Fruit fly (Drosophila melanogaster) whole organism, embryonic: ENCODE results near the gene msn.

Source experiments
- Ada2b ChIP-seq: fragments of 200-800 bp; sonication (Bioruptor generic); IDR thresholded peaks from 2 replicates; pipeline ENCODE4 v1.3.6; 2022; ENCODE audit warnings: missing biosample characterization, missing genetic modification characterization
- Antp ChIP-seq: fragments of 200-800 bp; sonication (Bioruptor generic); optimal IDR thresholded peaks from 3 replicates; lab custom pipeline; 2016; ENCODE audit warnings: missing biosample characterization, missing genetic modification characterization
- Asciz ChIP-seq: fragments of 200-800 bp; sonication (Bioruptor generic); optimal IDR thresholded peaks from 2 replicates; lab custom pipeline; 2017; ENCODE audit warnings: missing biosample characterization, mild to moderate bottlenecking, missing genetic modification characterization, missing genetic modification reagents
- CG10654 ChIP-seq: fragments of 200-800 bp; sonication (Bioruptor generic); optimal IDR thresholded peaks from 2 replicates; lab custom pipeline; 2016; ENCODE audit warnings: missing biosample characterization, missing genetic modification characterization
- CG10979 ChIP-seq: fragments of 200-800 bp; sonication (Bioruptor generic); optimal IDR thresholded peaks from 2 replicates; lab custom pipeline; 2018; ENCODE audit warnings: missing biosample characterization, mild to moderate bottlenecking, missing genetic modification characterization, moderate library complexity
- CG11398 ChIP-seq: fragments of 200-800 bp; sonication (Bioruptor generic); optimal IDR thresholded peaks from 2 replicates; lab custom pipeline; 2016; ENCODE audit warnings: missing biosample characterization, missing genetic modification characterization
- CG12155 ChIP-seq: fragments of 200-800 bp; sonication (Bioruptor generic); optimal IDR thresholded peaks from 3 replicates; lab custom pipeline; 2016; ENCODE audit warnings: missing biosample characterization, missing genetic modification characterization
- CG13424 ChIP-seq: fragments of 200-800 bp; sonication (Bioruptor generic); optimal IDR thresholded peaks from 2 replicates; lab custom pipeline; 2019; ENCODE audit warnings: missing biosample characterization, mild to moderate bottlenecking, missing genetic modification characterization, moderate library complexity
- CG13775 ChIP-seq: fragments of 200-800 bp; sonication (Bioruptor generic); optimal IDR thresholded peaks from 3 replicates; lab custom pipeline; 2017; ENCODE audit warnings: missing biosample characterization, mild to moderate bottlenecking, missing genetic modification characterization
- CG14050 ChIP-seq: fragments of 200-800 bp; sonication (Bioruptor generic); IDR thresholded peaks from 3 replicates; pipeline ENCODE4 v1.3.6; 2022; ENCODE audit warnings: missing biosample characterization, missing genetic modification characterization
- CG14710 ChIP-seq: fragments of 200-800 bp; sonication (Bioruptor generic); optimal IDR thresholded peaks from 3 replicates; lab custom pipeline; 2019; ENCODE audit warnings: missing biosample characterization, mild to moderate bottlenecking, missing genetic modification characterization, moderate library complexity
- CG15479 ChIP-seq: fragments of 200-800 bp; sonication (Bioruptor generic); optimal IDR thresholded peaks from 3 replicates; lab custom pipeline; 2019; ENCODE audit warnings: missing biosample characterization, mild to moderate bottlenecking, missing genetic modification characterization, moderate library complexity
- CG1603 ChIP-seq: fragments of 200-800 bp; sonication (Bioruptor generic); optimal IDR thresholded peaks from 2 replicates; lab custom pipeline; 2019; ENCODE audit warnings: missing biosample characterization, mild to moderate bottlenecking, missing genetic modification characterization, moderate library complexity
- CG16863 ChIP-seq: fragments of 200-800 bp; sonication (Bioruptor generic); optimal IDR thresholded peaks from 3 replicates; lab custom pipeline; 2016; ENCODE audit warnings: missing biosample characterization, missing genetic modification characterization
- CG17361 ChIP-seq: fragments of 200-800 bp; sonication (Bioruptor generic); IDR thresholded peaks from 3 replicates; pipeline ENCODE4 v1.3.6; 2022; ENCODE audit warnings: missing biosample characterization, missing genetic modification characterization
- CG17802 ChIP-seq: fragments of 200-800 bp; sonication (Bioruptor generic); optimal IDR thresholded peaks from 2 replicates; lab custom pipeline; 2018; ENCODE audit warnings: missing biosample characterization, mild to moderate bottlenecking, missing genetic modification characterization, moderate library complexity
- CG18011 ChIP-seq: fragments of 200-800 bp; sonication (Bioruptor generic); optimal IDR thresholded peaks from 2 replicates; lab custom pipeline; 2017; ENCODE audit warnings: missing biosample characterization, missing genetic modification characterization, mild to moderate bottlenecking, moderate library complexity, missing genotype
- CG30403 ChIP-seq: fragments of 200-800 bp; sonication (Bioruptor generic); optimal IDR thresholded peaks from 3 replicates; lab custom pipeline; 2016; ENCODE audit warnings: missing biosample characterization, missing genetic modification characterization
- CG3838 ChIP-seq: fragments of 200-800 bp; sonication (Bioruptor generic); optimal IDR thresholded peaks from 3 replicates; lab custom pipeline; 2016; ENCODE audit warnings: missing biosample characterization, missing genetic modification characterization
- CG6854 ChIP-seq: fragments of 200-800 bp; sonication (Bioruptor generic); optimal IDR thresholded peaks from 3 replicates; lab custom pipeline; 2017; ENCODE audit warnings: missing biosample characterization, mild to moderate bottlenecking, missing genetic modification characterization
- CG7556 ChIP-seq: fragments of 200-800 bp; sonication (Bioruptor generic); optimal IDR thresholded peaks from 2 replicates; lab custom pipeline; 2017; ENCODE audit warnings: missing biosample characterization, mild to moderate bottlenecking, missing genetic modification characterization
- CG8290 ChIP-seq, 3 experiments: fragments of 200-800 bp; sonication (Bioruptor generic); optimal IDR thresholded peaks; 2 replicates each; lab custom pipeline; 2016 to 2019; ENCODE audit warnings: missing biosample characterization in 3 of 3, missing genetic modification characterization in 3 of 3, mild to moderate bottlenecking in 2 of 3, moderate library complexity in 1 of 3
- CG9609 ChIP-seq: fragments of 200-800 bp; sonication (Bioruptor generic); optimal IDR thresholded peaks from 3 replicates; lab custom pipeline; 2016; ENCODE audit warnings: missing biosample characterization, missing genetic modification characterization
- CkIIα-i1 ChIP-seq: fragments of 200-800 bp; sonication (Bioruptor generic); IDR thresholded peaks from 2 replicates; pipeline ENCODE4 v1.3.6; 2022; ENCODE audit warnings: missing biosample characterization, missing genetic modification characterization
- CrebB ChIP-seq: fragments of 200-800 bp; sonication (Bioruptor generic); optimal IDR thresholded peaks from 3 replicates; lab custom pipeline; 2018; ENCODE audit warnings: missing biosample characterization, mild to moderate bottlenecking, missing genetic modification characterization
- Dek ChIP-seq: fragments of 200-800 bp; sonication (Bioruptor generic); optimal IDR thresholded peaks from 3 replicates; lab custom pipeline; 2019; ENCODE audit warnings: missing biosample characterization, mild to moderate bottlenecking, missing genetic modification characterization, moderate library complexity
- ERR ChIP-seq: fragments of 200-800 bp; sonication (Bioruptor generic); optimal IDR thresholded peaks from 2 replicates; lab custom pipeline; 2016; ENCODE audit warnings: missing biosample characterization, missing genetic modification characterization
- Eip74EF ChIP-seq, 2 experiments: fragments of 200-800 bp in 1 of 2; fragments of >200 bp in 1 of 2; sonication (Bioruptor generic) in 1 of 2; optimal IDR thresholded peaks; 2 replicates each; lab custom pipeline; 2017 to 2019; ENCODE audit warnings: missing biosample characterization in 2 of 2, missing genetic modification characterization in 2 of 2, mild to moderate bottlenecking in 1 of 2, moderate library complexity in 1 of 2
- Fer3 ChIP-seq: fragments of 200-800 bp; sonication (Bioruptor generic); optimal IDR thresholded peaks from 2 replicates; lab custom pipeline; 2018; ENCODE audit warnings: missing biosample characterization, mild to moderate bottlenecking, missing genetic modification characterization, moderate library complexity
- HHEX ChIP-seq: fragments of 200-800 bp; sonication (Bioruptor generic); optimal IDR thresholded peaks from 3 replicates; lab custom pipeline; 2017; ENCODE audit warnings: missing biosample characterization, mild to moderate bottlenecking, missing genetic modification characterization, missing genetic modification reagents
- HLHmδ ChIP-seq: fragments of 200-800 bp; sonication (Bioruptor generic); optimal IDR thresholded peaks from 2 replicates; lab custom pipeline; 2018; ENCODE audit warnings: missing biosample characterization, mild to moderate bottlenecking, missing genetic modification characterization, moderate library complexity
- NC2β ChIP-seq: fragments of 200-800 bp; sonication (Bioruptor generic); optimal IDR thresholded peaks from 2 replicates; lab custom pipeline; 2016; ENCODE audit warnings: missing biosample characterization, missing genetic modification characterization
- NK7.1 ChIP-seq: fragments of 200-800 bp; sonication (Bioruptor generic); optimal IDR thresholded peaks from 3 replicates; lab custom pipeline; 2016; ENCODE audit warnings: missing biosample characterization, missing genetic modification characterization
- Nf-YA ChIP-seq: fragments of 200-800 bp; sonication (Bioruptor generic); IDR thresholded peaks from 2 replicates; pipeline ENCODE4 v1.3.6; 2022; ENCODE audit warnings: missing biosample characterization, missing genetic modification characterization
- Sox100B ChIP-seq: fragments of 200-800 bp; sonication (Bioruptor generic); optimal IDR thresholded peaks from 3 replicates; lab custom pipeline; 2018; ENCODE audit warnings: missing biosample characterization, mild to moderate bottlenecking, missing genetic modification characterization
- Sox102F ChIP-seq: fragments of 200-800 bp; sonication (Bioruptor generic); optimal IDR thresholded peaks from 2 replicates; lab custom pipeline; 2018; ENCODE audit warnings: missing biosample characterization, mild to moderate bottlenecking, missing genetic modification characterization, moderate library complexity
- Tbp ChIP-seq: fragments of >200 bp; optimal IDR thresholded peaks from 2 replicates; lab custom pipeline; 2018; ENCODE audit warnings: missing biosample characterization, missing genetic modification characterization
- ac ChIP-seq: fragments of 200-800 bp; sonication (Bioruptor generic); optimal IDR thresholded peaks from 3 replicates; lab custom pipeline; 2017; ENCODE audit warnings: missing biosample characterization, mild to moderate bottlenecking, missing genetic modification characterization
- ase ChIP-seq: fragments of 200-800 bp; sonication (Bioruptor generic); IDR thresholded peaks from 3 replicates; pipeline ENCODE4 v1.3.6; 2022; ENCODE audit warnings: missing biosample characterization, missing genetic modification characterization
- ash1 ChIP-seq: fragments of 200-800 bp; sonication (Bioruptor generic); optimal IDR thresholded peaks from 2 replicates; lab custom pipeline; 2018; ENCODE audit warnings: missing biosample characterization, mild to moderate bottlenecking, missing genetic modification characterization
- dpn ChIP-seq, 2 experiments: fragments of 200-800 bp; sonication (Bioruptor generic); optimal IDR thresholded peaks; 3 replicates each; lab custom pipeline; 2016; ENCODE audit warnings: missing biosample characterization in 2 of 2, missing genetic modification characterization in 2 of 2
- eyg ChIP-seq: fragments of 200-800 bp; sonication (Bioruptor generic); optimal IDR thresholded peaks from 3 replicates; lab custom pipeline; 2016; ENCODE audit warnings: missing biosample characterization, missing genetic modification characterization
- gt ChIP-seq: fragments of 200-800 bp; sonication (Bioruptor generic); IDR thresholded peaks from 2 replicates; pipeline ENCODE4 v1.3.6; 2022; ENCODE audit warnings: missing biosample characterization, missing genetic modification characterization
- lab ChIP-seq: fragments of 200-800 bp; sonication (Bioruptor generic); optimal IDR thresholded peaks from 3 replicates; lab custom pipeline; 2017; ENCODE audit warnings: missing biosample characterization, missing genetic modification characterization, mild to moderate bottlenecking, moderate library complexity, missing genetic modification reagents
- lov ChIP-seq, 2 experiments: fragments of 200-800 bp in 1 of 2; fragments of >200 bp in 1 of 2; sonication (Bioruptor generic) in 1 of 2; IDR thresholded peaks in 1 of 2; optimal IDR thresholded peaks in 1 of 2; 2 replicates in 1 of 2; 3 replicates in 1 of 2; pipeline versions ENCODE4 v1.3.6 to Lab custom; 2017 to 2022; ENCODE audit warnings: missing biosample characterization in 1 of 2, missing genetic modification characterization in 1 of 2
- luna ChIP-seq: fragments of 200-800 bp; sonication (Bioruptor generic); optimal IDR thresholded peaks from 2 replicates; lab custom pipeline; 2016; ENCODE audit warnings: missing biosample characterization, missing genetic modification characterization
- mirr ChIP-seq: fragments of 200-800 bp; sonication (Bioruptor generic); optimal IDR thresholded peaks from 3 replicates; lab custom pipeline; 2018; ENCODE audit warnings: missing biosample characterization, mild to moderate bottlenecking, missing genetic modification characterization
- nmo ChIP-seq: fragments of 200-800 bp; sonication (Bioruptor generic); optimal IDR thresholded peaks from 2 replicates; lab custom pipeline; 2018; ENCODE audit warnings: missing biosample characterization, mild to moderate bottlenecking, missing genetic modification characterization, moderate library complexity
- trem ChIP-seq: fragments of 200-800 bp; optimal IDR thresholded peaks from 3 replicates; lab custom pipeline; 2019; ENCODE audit warnings: missing biosample characterization, mild to moderate bottlenecking, missing genetic modification characterization, moderate library complexity

The msn gene

dm6 chr3L:2570269-2570723, 16.0 kb downstream of the msn start (continued):
- TF ChIP-seq ERR (GFP tag; lab: Kevin White, UChicago): no peak
- no peak for TF ChIP-seq NC2β (GFP tag; lab: Kevin White, UChicago)
- 0 out of 2 replicates have a peak, but pooled peaks have one; percentile 12 for TF ChIP-seq Nf-YA
- TF ChIP-seq Sox102F: peak; percentile 75
- peak; percentile 18 for TF ChIP-seq CG13424
- peak; percentile 55 for TF ChIP-seq Asciz (GFP tag; lab: Kevin White, UChicago)
- no peak for TF ChIP-seq CG11398 (GFP tag; lab: Kevin White, UChicago)
- TF ChIP-seq CG6854: peak; percentile 4
- peak; percentile 36 for TF ChIP-seq CG30403
- TF ChIP-seq CrebB (tag; lab: Kevin White, UChicago): peak; percentile 6
- TF ChIP-seq HLHmδ (GFP tag; lab: Kevin White, UChicago): no peak
- no peak for TF ChIP-seq CG16863 (GFP tag; lab: Kevin White, UChicago)
- no peak for TF ChIP-seq Antp (GFP tag; lab: Kevin White, UChicago)
- TF ChIP-seq CG7556 (GFP tag; lab: Kevin White, UChicago): peak; percentile 43
- no peak for TF ChIP-seq CG8290 (GFP tag; optimal IDR thresholded peaks at IDR 0.05; lab: Kevin White, UChicago)
- TF ChIP-seq CG8290 (tag; optimal IDR thresholded peaks at IDR 0.05; lab: Kevin White, UChicago): no peak
- TF ChIP-seq Tbp: no peak
- peak; percentile 25 for TF ChIP-seq trem (tag; lab: Kevin White, UChicago)
- TF ChIP-seq ac: no peak
- peak; percentile 13 for TF ChIP-seq CG18011 (GFP tag; lab: Kevin White, UChicago)
- peak; percentile 46; the same call in 1 of the 3 replicates for TF ChIP-seq CG17361 (GFP tag; lab: Robert Waterston, UW)
- peak; percentile 32; the same call in 1 of the 3 replicates for TF ChIP-seq ase (GFP tag; lab: Robert Waterston, UW)
- no peak for TF ChIP-seq lov (optimal IDR thresholded peaks at IDR 0.05; lab: Kevin White, UChicago)
- no peak for TF ChIP-seq lov (GFP tag; IDR thresholded peaks at IDR 0.05; lab: Robert Waterston, UW)
- peak; percentile 46 for TF ChIP-seq Sox100B (GFP tag; lab: Kevin White, UChicago)
- TF ChIP-seq CG10654 (GFP tag; lab: Kevin White, UChicago): peak; percentile 9
- TF ChIP-seq Fer3: peak; percentile 19
- TF ChIP-seq CG10979 (tag; lab: Kevin White, UChicago): peak; percentile 30
- no peak for TF ChIP-seq CG13775
- TF ChIP-seq luna (GFP tag; lab: Kevin White, UChicago): no peak
- peak; percentile 23 for TF ChIP-seq CG14710 (tag; lab: Kevin White, UChicago)
- peak; percentile 9 for TF ChIP-seq CG9609 (GFP tag; lab: Kevin White, UChicago)
- TF ChIP-seq CkIIα-i1 (GFP tag; lab: Robert Waterston, UW): no peak
- no peak for TF ChIP-seq eyg
- peak; percentile 6 for TF ChIP-seq nmo
- no peak for TF ChIP-seq NK7.1
- no peak for TF ChIP-seq CG15479 (GFP tag; lab: Kevin White, UChicago)
- TF ChIP-seq CG17802 (tag; lab: Kevin White, UChicago): no peak
- TF ChIP-seq ash1 (GFP tag; lab: Kevin White, UChicago): no peak
- TF ChIP-seq lab: peak; percentile 70
- peak; percentile 23; the same call in 1 of the 3 replicates for TF ChIP-seq CG14050
- peak in 1 of 2 experiments; percentile 38 for TF ChIP-seq Eip74EF (GFP tag; optimal IDR thresholded peaks at IDR 0.05; lab: Kevin White, UChicago)
- TF ChIP-seq CG3838: no peak
- TF ChIP-seq HHEX (GFP tag; lab: Kevin White, UChicago): peak; percentile 38
- peak; percentile 58 for TF ChIP-seq CG1603 (tag; lab: Kevin White, UChicago)
- TF ChIP-seq mirr (GFP tag; lab: Kevin White, UChicago): peak; percentile 52
- 0 out of 2 replicates have a peak, but pooled peaks have one; percentile 5 for TF ChIP-seq Ada2b (GFP tag; lab: Robert Waterston, UW)
- TF ChIP-seq Dek (tag; lab: Kevin White, UChicago): peak; percentile 0
- TF ChIP-seq gt (GFP tag; lab: Robert Waterston, UW): no peak
- TF ChIP-seq dpn (GFP tag; optimal IDR thresholded peaks at IDR 0.05; lab: Kevin White, UChicago): peak; percentile 19 to 39
- no peak for TF ChIP-seq CG12155
